Worm (Caenorhabditis elegans) whole organism, late embryonic: ENCODE results near the gene srz-20.

ENCODE experiments used
- F13H6.1 ChIP-seq: sonication (generic microtip); optimal IDR thresholded peaks from 2 replicates; lab custom pipeline; 2016; ENCODE audit warnings: missing genetic modification characterization, missing compliant biosample characterization
- dmd-4 ChIP-seq: sonication (generic microtip); optimal IDR thresholded peaks from 2 replicates; lab custom pipeline; 2016; ENCODE audit warnings: borderline replicate concordance, missing genetic modification characterization, missing compliant biosample characterization
- dve-1 ChIP-seq: sonication (generic microtip); optimal IDR thresholded peaks from 2 replicates; lab custom pipeline; 2017; ENCODE audit warnings: antibody characterized with exemption, mild to moderate bottlenecking, missing genetic modification characterization, missing compliant biosample characterization
- eyg-1 ChIP-seq: sonication (generic microtip); optimal IDR thresholded peaks from 2 replicates; lab custom pipeline; 2016; ENCODE audit warnings: missing genotype, missing genetic modification characterization, missing compliant biosample characterization
- fax-1 ChIP-seq: sonication (generic microtip); optimal IDR thresholded peaks from 2 replicates; lab custom pipeline; 2016; ENCODE audit warnings: missing genotype, missing genetic modification characterization, missing compliant biosample characterization
- nhr-11 ChIP-seq: fragments of 150-350 bp; optimal IDR thresholded peaks from 2 replicates; lab custom pipeline; 2014; ENCODE audit warnings: missing biosample characterization, missing genetic modification characterization
- pha-4 ChIP-seq: fragments of 150-350 bp; optimal IDR thresholded peaks from 2 replicates; lab custom pipeline; 2018; ENCODE audit warnings: missing biosample characterization, missing genetic modification reagents, missing genetic modification characterization
- pqm-1 ChIP-seq: sonication (generic microtip); optimal IDR thresholded peaks from 2 replicates; lab custom pipeline; 2016; ENCODE audit warnings: missing genetic modification characterization, missing compliant biosample characterization
- pros-1 ChIP-seq: fragments of 150-350 bp; optimal IDR thresholded peaks from 2 replicates; lab custom pipeline; 2014; ENCODE audit warnings: missing biosample characterization, missing genetic modification reagents, missing genetic modification characterization
- ref-2 ChIP-seq: sonication (generic microtip); optimal IDR thresholded peaks from 2 replicates; lab custom pipeline; 2016; ENCODE audit warnings: missing genetic modification characterization, missing compliant biosample characterization

- no peak for TF ChIP-seq pha-4 (tag; lab: Kevin White, UChicago)
- no peak for TF ChIP-seq eyg-1 (tag; lab: Kevin White, UChicago)
- TF ChIP-seq nhr-11 (tag; lab: Kevin White, UChicago), result no peak
- no peak for TF ChIP-seq dmd-4 (tag; lab: Kevin White, UChicago)
- no peak for TF ChIP-seq fax-1
- TF ChIP-seq ref-2 (tag; lab: Kevin White, UChicago), result no peak
- TF ChIP-seq dve-1, result no peak
- TF ChIP-seq F13H6.1 (tag; lab: Kevin White, UChicago), result no peak
- TF ChIP-seq pros-1 (tag; lab: Kevin White, UChicago), result no peak
- no peak for TF ChIP-seq pqm-1 (tag; lab: Kevin White, UChicago)
Observed at ce11 chrIV:3956095-3956494, 40.7 kb downstream of the srz-20 start, which contains the start of gene clec-73.
